Fruit fly (Drosophila melanogaster) whole organism, embryonic: Measurements from ENCODE around the gene CG34181.
A peak's percentile ranks its signal among the peaks of the same experiment; 100 is the strongest.

Source experiments
- Atf6 ChIP-seq: fragments of 200-800 bp; sonication (Bioruptor generic); IDR thresholded peaks from 2 replicates; pipeline ENCODE4 v1.3.6; 2022; ENCODE audit warnings: missing biosample characterization, missing genetic modification characterization
- CG10366 ChIP-seq: fragments of 200-800 bp; sonication (Bioruptor generic); IDR thresholded peaks from 2 replicates; pipeline ENCODE4 v1.3.6; 2022; ENCODE audit warnings: missing biosample characterization, missing genetic modification characterization
- CG10979 ChIP-seq: fragments of 200-800 bp; sonication (Bioruptor generic); optimal IDR thresholded peaks from 2 replicates; lab custom pipeline; 2018; ENCODE audit warnings: missing biosample characterization, mild to moderate bottlenecking, missing genetic modification characterization, moderate library complexity
- CG12769 ChIP-seq: fragments of 200-800 bp; sonication (Bioruptor generic); optimal IDR thresholded peaks from 2 replicates; lab custom pipeline; 2019; ENCODE audit warnings: missing biosample characterization, mild to moderate bottlenecking, missing genetic modification characterization, moderate library complexity
- CG13296 ChIP-seq: fragments of 200-800 bp; sonication (Bioruptor generic); optimal IDR thresholded peaks from 3 replicates; lab custom pipeline; 2018; ENCODE audit warnings: missing biosample characterization, mild to moderate bottlenecking, missing genetic modification characterization
- CG13624 ChIP-seq: fragments of 200-800 bp; sonication (Bioruptor generic); optimal IDR thresholded peaks from 2 replicates; lab custom pipeline; 2016; ENCODE audit warnings: missing biosample characterization, missing genetic modification characterization
- CG14860 ChIP-seq: fragments of 200-800 bp; sonication (Bioruptor generic); IDR thresholded peaks from 3 replicates; pipeline ENCODE4 v1.3.6; 2022; ENCODE audit warnings: missing biosample characterization, missing genetic modification characterization; ENCODE audit not compliant: partially characterized antibody
- CG17385 ChIP-seq: fragments of 200-800 bp; sonication (Bioruptor generic); optimal IDR thresholded peaks from 3 replicates; lab custom pipeline; 2018; ENCODE audit warnings: missing biosample characterization, mild to moderate bottlenecking, missing genetic modification characterization
- CG30403 ChIP-seq: fragments of 200-800 bp; sonication (Bioruptor generic); optimal IDR thresholded peaks from 3 replicates; lab custom pipeline; 2016; ENCODE audit warnings: missing biosample characterization, missing genetic modification characterization
- CG31224 ChIP-seq: fragments of 200-800 bp; sonication (Bioruptor generic); IDR thresholded peaks from 2 replicates; pipeline ENCODE4 v1.3.6; 2022; ENCODE audit warnings: missing biosample characterization, missing genetic modification characterization
- CG32532 ChIP-seq: fragments of 200-800 bp; sonication (Bioruptor generic); IDR thresholded peaks from 2 replicates; pipeline ENCODE4 v1.3.6; 2022; ENCODE audit warnings: missing biosample characterization, missing genetic modification characterization
- CG3281 ChIP-seq: fragments of 200-800 bp; sonication (Bioruptor generic); optimal IDR thresholded peaks from 3 replicates; lab custom pipeline; 2017; ENCODE audit warnings: missing biosample characterization, mild to moderate bottlenecking, missing genetic modification characterization
- CG3995 ChIP-seq: fragments of 200-800 bp; sonication (Bioruptor generic); optimal IDR thresholded peaks from 3 replicates; lab custom pipeline; 2016; ENCODE audit warnings: missing biosample characterization, missing genetic modification characterization
- CG4854 ChIP-seq: fragments of 200-800 bp; sonication (Bioruptor generic); optimal IDR thresholded peaks from 2 replicates; lab custom pipeline; 2016; ENCODE audit warnings: missing biosample characterization, missing genetic modification characterization, inconsistent platforms
- CG5180 ChIP-seq: fragments of 200-800 bp; sonication (Bioruptor generic); optimal IDR thresholded peaks from 3 replicates; lab custom pipeline; 2017; ENCODE audit warnings: missing biosample characterization, missing genetic modification characterization, mild to moderate bottlenecking, moderate library complexity, missing genetic modification reagents
- CG6765 ChIP-seq: fragments of 200-800 bp; sonication (Bioruptor generic); optimal IDR thresholded peaks from 3 replicates; lab custom pipeline; 2017; ENCODE audit warnings: missing biosample characterization, mild to moderate bottlenecking, missing genetic modification characterization
- CG7786 ChIP-seq: fragments of 200-800 bp; sonication (Bioruptor generic); optimal IDR thresholded peaks from 2 replicates; lab custom pipeline; 2016; ENCODE audit warnings: missing biosample characterization, missing genetic modification characterization
- CG8478 ChIP-seq: fragments of >200 bp; optimal IDR thresholded peaks from 2 replicates; lab custom pipeline; 2018
- Chrac-16 ChIP-seq: fragments of 200-800 bp; sonication (Bioruptor generic); optimal IDR thresholded peaks from 3 replicates; lab custom pipeline; 2016; ENCODE audit warnings: missing biosample characterization, missing genetic modification characterization
- Dip3 ChIP-seq: fragments of 200-800 bp; sonication (Bioruptor generic); optimal IDR thresholded peaks from 3 replicates; lab custom pipeline; 2016; ENCODE audit warnings: missing biosample characterization, missing genetic modification characterization
- Ets65A ChIP-seq: fragments of 200-800 bp; sonication (Bioruptor generic); peaks from one replicate; lab custom pipeline; 2016; ENCODE audit warnings: missing biosample characterization, missing genetic modification characterization
- Fer3 ChIP-seq: fragments of 200-800 bp; sonication (Bioruptor generic); optimal IDR thresholded peaks from 2 replicates; lab custom pipeline; 2018; ENCODE audit warnings: missing biosample characterization, mild to moderate bottlenecking, missing genetic modification characterization, moderate library complexity
- Hand ChIP-seq: fragments of 200-800 bp; sonication (Bioruptor generic); optimal IDR thresholded peaks from 2 replicates; lab custom pipeline; 2017; ENCODE audit warnings: mild to moderate bottlenecking, missing biosample characterization, missing genetic modification reagents, missing genetic modification characterization
- Hr51 ChIP-seq, 2 experiments: fragments of 200-800 bp; sonication (Bioruptor generic); optimal IDR thresholded peaks; 2 replicates in 1 of 2; 3 replicates in 1 of 2; lab custom pipeline; 2016 to 2018; ENCODE audit warnings: missing biosample characterization in 2 of 2, missing genetic modification characterization in 2 of 2, mild to moderate bottlenecking in 1 of 2, moderate library complexity in 1 of 2
- Hsf ChIP-seq: fragments of 200-800 bp; sonication (Bioruptor generic); optimal IDR thresholded peaks from 3 replicates; lab custom pipeline; 2016; ENCODE audit warnings: missing biosample characterization, missing genetic modification characterization
- MESR4 ChIP-seq: fragments of 200-800 bp; sonication (Bioruptor generic); optimal IDR thresholded peaks from 2 replicates; lab custom pipeline; 2018; ENCODE audit warnings: missing biosample characterization, mild to moderate bottlenecking, missing genetic modification characterization, moderate library complexity
- Oli ChIP-seq: fragments of 200-800 bp; sonication (Bioruptor generic); optimal IDR thresholded peaks from 2 replicates; lab custom pipeline; 2018; ENCODE audit warnings: missing biosample characterization, mild to moderate bottlenecking, missing genetic modification characterization, moderate library complexity
- PHDP ChIP-seq: fragments of 200-800 bp; sonication (Bioruptor generic); optimal IDR thresholded peaks from 3 replicates; lab custom pipeline; 2018; ENCODE audit warnings: missing biosample characterization, mild to moderate bottlenecking, missing genetic modification characterization, moderate library complexity
- Stat92E ChIP-seq, 3 experiments: fragments of >200 bp in 2 of 3; fragments of 200-800 bp in 1 of 3; sonication (Bioruptor generic) in 1 of 3; optimal IDR thresholded peaks; 2 replicates each; lab custom pipeline; 2017 to 2019; ENCODE audit warnings: missing biosample characterization in 3 of 3, missing genetic modification characterization in 3 of 3, mild to moderate bottlenecking in 1 of 3, moderate library complexity in 1 of 3
- abd-A ChIP-seq: fragments of 200-800 bp; sonication (Bioruptor generic); optimal IDR thresholded peaks from 3 replicates; lab custom pipeline; 2019; ENCODE audit warnings: missing biosample characterization, mild to moderate bottlenecking, missing genetic modification characterization, moderate library complexity
- az2 ChIP-seq: fragments of 200-800 bp; sonication (Bioruptor generic); optimal IDR thresholded peaks from 3 replicates; lab custom pipeline; 2016; ENCODE audit warnings: missing biosample characterization, missing genetic modification characterization
- caup ChIP-seq: fragments of 200-800 bp; sonication (Bioruptor generic); optimal IDR thresholded peaks from 3 replicates; lab custom pipeline; 2017; ENCODE audit warnings: missing biosample characterization, mild to moderate bottlenecking, missing genetic modification characterization, moderate library complexity; ENCODE audit not compliant: severe bottlenecking
- cg ChIP-seq: fragments of 200-800 bp; sonication (Bioruptor generic); optimal IDR thresholded peaks from 3 replicates; lab custom pipeline; 2019; ENCODE audit warnings: missing biosample characterization, mild to moderate bottlenecking, missing genetic modification characterization, moderate library complexity
- chinmo ChIP-seq: fragments of 200-800 bp; sonication (Bioruptor generic); IDR thresholded peaks from 4 replicates; pipeline ENCODE4 v1.3.6; 2022; ENCODE audit warnings: missing biosample characterization, missing genetic modification characterization; ENCODE audit not compliant: partially characterized antibody
- chm ChIP-seq: fragments of 200-800 bp; sonication (Bioruptor generic); IDR thresholded peaks from 2 replicates; pipeline ENCODE4 v1.3.6; 2022; ENCODE audit warnings: missing biosample characterization, missing genetic modification characterization
- dpn ChIP-seq, 2 experiments: fragments of 200-800 bp; sonication (Bioruptor generic); optimal IDR thresholded peaks; 3 replicates each; lab custom pipeline; 2016; ENCODE audit warnings: missing biosample characterization in 2 of 2, missing genetic modification characterization in 2 of 2
- exex ChIP-seq: fragments of 200-800 bp; sonication (Bioruptor generic); optimal IDR thresholded peaks from 4 replicates; lab custom pipeline; 2018; ENCODE audit warnings: missing biosample characterization, mild to moderate bottlenecking, missing genetic modification characterization, moderate library complexity
- gro ChIP-seq: fragments of 200-800 bp; sonication (Bioruptor generic); optimal IDR thresholded peaks from 2 replicates; lab custom pipeline; 2016; ENCODE audit warnings: missing biosample characterization, missing genetic modification characterization
- inv ChIP-seq: fragments of 200-800 bp; sonication (Bioruptor generic); IDR thresholded peaks from 2 replicates; pipeline ENCODE4 v1.3.6; 2022; ENCODE audit warnings: missing biosample characterization, missing genetic modification characterization; ENCODE audit not compliant: partially characterized antibody
- jing ChIP-seq: fragments of 200-800 bp; sonication (Bioruptor generic); optimal IDR thresholded peaks from 2 replicates; lab custom pipeline; 2018; ENCODE audit warnings: missing biosample characterization, mild to moderate bottlenecking, missing genetic modification characterization
- lab ChIP-seq: fragments of 200-800 bp; sonication (Bioruptor generic); optimal IDR thresholded peaks from 3 replicates; lab custom pipeline; 2017; ENCODE audit warnings: missing biosample characterization, missing genetic modification characterization, mild to moderate bottlenecking, moderate library complexity, missing genetic modification reagents
- lola ChIP-seq, 3 experiments: fragments of >200 bp in 2 of 3; fragments of 200-800 bp in 1 of 3; sonication (Bioruptor generic) in 1 of 3; optimal IDR thresholded peaks; 2 replicates each; lab custom pipeline; 2017 to 2019; ENCODE audit warnings: missing biosample characterization in 3 of 3, missing genetic modification characterization in 3 of 3, mild to moderate bottlenecking in 1 of 3, moderate library complexity in 1 of 3
- mam ChIP-seq: fragments of 200-800 bp; sonication (Bioruptor generic); optimal IDR thresholded peaks from 3 replicates; lab custom pipeline; 2016; ENCODE audit warnings: missing biosample characterization, missing genetic modification characterization
- pum ChIP-seq: fragments of 200-800 bp; sonication (Bioruptor generic); optimal IDR thresholded peaks from 2 replicates; lab custom pipeline; 2016; ENCODE audit warnings: missing biosample characterization, missing genetic modification characterization
- salm ChIP-seq: fragments of 200-800 bp; sonication (Bioruptor generic); optimal IDR thresholded peaks from 2 replicates; lab custom pipeline; 2018; ENCODE audit warnings: missing biosample characterization, mild to moderate bottlenecking, missing genetic modification characterization
- sug ChIP-seq: fragments of 200-800 bp; optimal IDR thresholded peaks from 2 replicates; lab custom pipeline; 2019; ENCODE audit warnings: missing biosample characterization, mild to moderate bottlenecking, missing genetic modification characterization, moderate library complexity
- tio ChIP-seq: fragments of 200-800 bp; sonication (Bioruptor generic); optimal IDR thresholded peaks from 2 replicates; lab custom pipeline; 2017; ENCODE audit warnings: missing biosample characterization, missing genetic modification characterization, inconsistent platforms
- ttk ChIP-seq: fragments of 200-800 bp; sonication (Bioruptor generic); IDR thresholded peaks from 2 replicates; pipeline ENCODE4 v2.1.2; 2022; ENCODE audit warnings: missing biosample characterization, missing genetic modification characterization
- unpg ChIP-seq: fragments of 200-800 bp; sonication (Bioruptor generic); optimal IDR thresholded peaks from 3 replicates; lab custom pipeline; 2018; ENCODE audit warnings: missing biosample characterization, mild to moderate bottlenecking, missing genetic modification characterization, moderate library complexity
- usp ChIP-seq: fragments of >200 bp; optimal IDR thresholded peaks from 2 replicates; lab custom pipeline; 2017; ENCODE audit warnings: missing biosample characterization, missing genetic modification characterization

CG34181 gene

dm6 chr2L:9387240-9387672 is 19.8 kb downstream of the CG34181 start, which contains the start of gene Aldh (continued):
- no peak for TF ChIP-seq CG14860 (GFP tag; lab: Robert Waterston, UW)
- peak; percentile 64 for TF ChIP-seq CG3281 (GFP tag; lab: Kevin White, UChicago)
- TF ChIP-seq lab (GFP tag; lab: Kevin White, UChicago): peak; percentile 52
- no peak for TF ChIP-seq CG7786 (GFP tag; lab: Kevin White, UChicago)
- no peak for TF ChIP-seq Stat92E (GFP tag; optimal IDR thresholded peaks at IDR 0.05; lab: Kevin White, UChicago)
- TF ChIP-seq CG8478 (lab: Kevin White, UChicago): no peak
- TF ChIP-seq caup (GFP tag; lab: Kevin White, UChicago): peak; percentile 46
- no peak for TF ChIP-seq chinmo (GFP tag; lab: Robert Waterston, UW)
- no peak for TF ChIP-seq lola (GFP tag; optimal IDR thresholded peaks at IDR 0.05; lab: Kevin White, UChicago)
- TF ChIP-seq salm (tag; lab: Kevin White, UChicago): no peak
- TF ChIP-seq CG13624 (GFP tag; lab: Kevin White, UChicago): no peak
- TF ChIP-seq CG3995: no peak
- peak; percentile 24 for TF ChIP-seq Hand (GFP tag; lab: Kevin White, UChicago)
- no peak for TF ChIP-seq usp
- no peak for TF ChIP-seq CG5180 (GFP tag; lab: Kevin White, UChicago)
- 0 out of 2 replicates have a peak, but pooled peaks have one; percentile 38 for TF ChIP-seq Atf6
- TF ChIP-seq CG13296 (GFP tag; lab: Kevin White, UChicago): peak; percentile 40
- peak; percentile 41 for TF ChIP-seq CG31224
- TF ChIP-seq Hsf: no peak
- TF ChIP-seq Dip3: no peak
- TF ChIP-seq sug (tag; lab: Kevin White, UChicago): peak; percentile 49
- no peak for TF ChIP-seq MESR4 (GFP tag; lab: Kevin White, UChicago)
- TF ChIP-seq CG10979 (tag; lab: Kevin White, UChicago): no peak
- TF ChIP-seq Chrac-16 (GFP tag; lab: Kevin White, UChicago): no peak
- TF ChIP-seq inv (GFP tag; lab: Robert Waterston, UW): no peak
- no peak for TF ChIP-seq CG6765
- TF ChIP-seq ttk: no peak
- TF ChIP-seq cg (GFP tag; lab: Kevin White, UChicago): no peak
- TF ChIP-seq CG17385 (GFP tag; lab: Kevin White, UChicago): peak; percentile 30
- TF ChIP-seq abd-A (tag; lab: Kevin White, UChicago): no peak
- no peak for TF ChIP-seq CG12769 (tag; lab: Kevin White, UChicago)
- peak; percentile 73 for TF ChIP-seq CG32532 (GFP tag; lab: Robert Waterston, UW)
- TF ChIP-seq Hr51 (GFP tag; optimal IDR thresholded peaks at IDR 0.05; lab: Kevin White, UChicago): peak in 1 of 2 experiments; percentile 52
- TF ChIP-seq PHDP (tag; lab: Kevin White, UChicago): peak; percentile 62
- TF ChIP-seq CG4854: no peak
- peak; percentile 17 for TF ChIP-seq CG30403
- no peak for TF ChIP-seq jing (GFP tag; lab: Kevin White, UChicago)
- TF ChIP-seq mam (GFP tag; lab: Kevin White, UChicago): no peak
- peak; percentile 71 for TF ChIP-seq exex (tag; lab: Kevin White, UChicago)
- no peak for TF ChIP-seq pum
- TF ChIP-seq Fer3: peak; percentile 10
- TF ChIP-seq dpn (GFP tag; optimal IDR thresholded peaks at IDR 0.05; lab: Kevin White, UChicago): no peak
- TF ChIP-seq chm (GFP tag; lab: Robert Waterston, UW): no peak
- no peak for TF ChIP-seq gro
- TF ChIP-seq CG10366 (GFP tag; lab: Robert Waterston, UW): peak; percentile 40; the same call in 1 of the 2 replicates
- no peak for TF ChIP-seq unpg
- peak; percentile 7 for TF ChIP-seq Oli (tag; lab: Kevin White, UChicago)
- peak; percentile 7 for TF ChIP-seq tio (GFP tag; lab: Kevin White, UChicago)
- TF ChIP-seq Ets65A (GFP tag; lab: Kevin White, UChicago): peak; percentile 57
- TF ChIP-seq az2: no peak
